Worm (Caenorhabditis elegans): Measurements from ENCODE around the gene idpc-1.

ce11 chrIII:11467631-11468481 lies 40.9 kb downstream of the idpc-1 start:
- TF ChIP-seq T22C8.4 (GFP tag; IDR thresholded peaks at IDR 0.05) (no peak), cog-1 (tag; optimal IDR thresholded peaks at IDR 0.05) (no peak)

All from whole organism, midembryonic.